Worm (Caenorhabditis elegans) whole organism, late embryonic: ENCODE measurements around the gene snt-7.

Experiments
- T23F11.4 ChIP-seq: fragments of 200-800 bp; sonication (Bioruptor generic); optimal IDR thresholded peaks from 2 replicates; lab custom pipeline; 2018; ENCODE audit warnings: mild to moderate bottlenecking, missing genetic modification characterization, missing compliant biosample characterization
- hlh-8 ChIP-seq: sonication (generic microtip); optimal IDR thresholded peaks from 2 replicates; lab custom pipeline; 2016; ENCODE audit warnings: missing genotype, missing genetic modification characterization, missing compliant biosample characterization
- npax-4 ChIP-seq: sonication (generic microtip); optimal IDR thresholded peaks from 2 replicates; lab custom pipeline; 2016; ENCODE audit warnings: missing genetic modification characterization, missing compliant biosample characterization
- rnt-1 ChIP-seq: sonication (generic microtip); optimal IDR thresholded peaks from 2 replicates; lab custom pipeline; 2016; ENCODE audit warnings: missing genetic modification characterization, missing compliant biosample characterization

ce11 chrX:15242726-15243125 lies 43.8 kb upstream of the snt-7 start:
- TF ChIP-seq rnt-1 (tag; lab: Kevin White, UChicago) (no peak), npax-4 (tag; lab: Kevin White, UChicago) (no peak), T23F11.4 (GFP tag; lab: Kevin White, UChicago) (no peak), hlh-8 (no peak)
